Worm (Caenorhabditis elegans): ENCODE data around the gene ZK643.6.
"Not testable (repeated sequence)": the region's sequence is repeated elsewhere in the genome, so short reads cannot be mapped to it uniquely, and the experiment has no call there.

ZK643.6 gene

DNA sequence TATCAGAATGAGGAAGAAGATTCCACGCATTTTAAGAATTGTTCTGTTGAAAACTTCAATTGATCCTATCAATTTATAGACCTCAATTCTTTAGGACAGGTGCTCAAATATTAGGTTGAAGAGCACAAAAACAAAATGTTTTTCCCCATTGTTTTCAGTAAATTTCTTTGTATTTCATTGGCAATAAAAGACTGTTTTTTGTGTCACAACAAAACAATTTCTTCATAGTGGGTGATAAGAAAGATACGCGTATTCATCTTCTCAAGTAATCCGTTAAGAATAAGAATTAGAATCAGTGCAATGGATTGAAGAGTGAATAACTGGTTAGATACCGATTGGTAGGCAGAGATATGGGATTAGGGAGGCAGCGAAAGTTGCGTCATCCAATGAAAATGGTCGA is at the start of gene ZK643.6:
ZK643.6 (minus strand) TSS at position 101 of the 400 bp plus-strand sequence.
- no peak for TF ChIP-seq F10B5.3 (tag; optimal IDR thresholded peaks at IDR 0.05)
- TF ChIP-seq F26F4.8 (GFP tag; conservative IDR thresholded peaks at IDR 0.05), result no peak
- TF ChIP-seq madf-5 (GFP tag; IDR thresholded peaks at IDR 0.05), result no peak
- no peak for TF ChIP-seq T26A8.4 (GFP tag; IDR thresholded peaks at IDR 0.05)
- no peak for TF ChIP-seq php-3 (GFP tag; IDR thresholded peaks at IDR 0.05)
- TF ChIP-seq mxl-3 (GFP tag; optimal IDR thresholded peaks at IDR 0.05), result no peak
- TF ChIP-seq mdl-1 (tag; optimal IDR thresholded peaks at IDR 0.05), result no peak

DNA sequence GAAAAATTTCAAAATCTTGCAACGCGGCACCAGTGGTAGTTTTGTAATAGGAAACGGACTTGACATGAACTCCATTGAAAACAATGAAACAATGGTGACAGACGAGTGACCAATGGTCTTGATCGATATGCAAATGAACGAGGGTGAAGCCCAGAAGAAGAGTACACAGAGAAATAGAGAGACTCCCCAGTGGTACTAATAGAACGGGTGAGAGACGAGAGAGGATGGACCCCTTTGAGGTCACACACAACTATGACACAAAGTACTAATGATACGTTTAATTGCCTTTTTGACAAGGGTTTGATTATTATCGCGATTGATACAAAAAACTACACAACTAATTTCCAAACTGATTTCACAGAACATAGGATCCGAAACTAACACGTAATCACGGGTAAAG is 49.5 kb upstream of the ZK643.6 start, which contains the start of gene F59B2.8:
F59B2.8 (minus strand) TSS at position 151 of the 400 bp plus-strand sequence.
- TF ChIP-seq mes-2 (tag; optimal IDR thresholded peaks at IDR 0.05; ENCODE audit: poor library complexity, severe bottlenecking) (peak; percentile 29), arid-1 (GFP tag; conservative IDR thresholded peaks at IDR 0.05) (no peak), aha-1 (tag) (peak; percentile 6)

DNA sequence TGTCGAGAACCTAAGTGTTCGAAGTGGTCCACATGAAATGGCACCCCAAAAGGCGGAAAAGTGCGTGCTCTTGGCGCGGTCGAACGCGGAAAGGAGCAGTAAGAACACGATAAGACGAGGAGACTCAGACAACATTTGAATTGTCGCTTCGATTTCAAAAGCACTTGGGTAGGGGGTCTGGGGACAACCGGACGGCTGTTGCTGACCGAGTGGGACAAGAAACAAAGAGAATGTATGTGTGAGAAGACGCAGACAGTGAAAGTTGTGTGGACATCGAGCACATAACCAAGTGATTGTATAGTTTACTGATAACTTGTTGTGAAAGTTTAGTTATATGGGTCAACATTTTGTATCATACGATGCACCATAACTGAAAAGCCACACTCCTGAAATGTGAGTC is 46.6 kb upstream of the ZK643.6 start:
- no peak for TF ChIP-seq nhr-77 (tag; optimal IDR thresholded peaks at IDR 0.05)
- no peak for TF ChIP-seq fkh-10 (GFP tag; optimal IDR thresholded peaks at IDR 0.05)
- TF ChIP-seq mxl-3 (GFP tag; optimal IDR thresholded peaks at IDR 0.05), result peak; percentile 27
- TF ChIP-seq nhr-28 (tag; optimal IDR thresholded peaks at IDR 0.05), result peak; percentile 60
- TF ChIP-seq hlh-30 (tag; optimal IDR thresholded peaks at IDR 0.05; ENCODE audit: insufficient read depth), result peak; percentile 39
- peak; percentile 63; the same call in 1 of the 2 replicates for TF ChIP-seq madf-9 (GFP tag; conservative IDR thresholded peaks at IDR 0.05)
- no peak for TF ChIP-seq nhr-25 (tag; optimal IDR thresholded peaks at IDR 0.05; ENCODE audit: borderline replicate concordance, insufficient read depth)
- TF ChIP-seq Y75B8A.6 (GFP tag; IDR thresholded peaks at IDR 0.05), result no peak
- TF ChIP-seq hlh-11 (tag; optimal IDR thresholded peaks at IDR 0.05), result peak; percentile 83
- TF ChIP-seq daf-19 (GFP tag; conservative IDR thresholded peaks at IDR 0.05), result no peak
- TF ChIP-seq dmd-9 (GFP tag; IDR thresholded peaks at IDR 0.05), result no peak
- TF ChIP-seq mes-2 (tag; optimal IDR thresholded peaks at IDR 0.05; ENCODE audit: poor library complexity, severe bottlenecking), result peak; percentile 51
- TF ChIP-seq aha-1 (tag), result peak; percentile 71
- TF ChIP-seq lin-29 (GFP tag; IDR thresholded peaks at IDR 0.05), result no peak
- peak in 1 of 2 experiments; percentile 12 for TF ChIP-seq mdl-1 (tag; optimal IDR thresholded peaks at IDR 0.05)
- no peak for TF ChIP-seq pha-4 (GFP tag; IDR thresholded peaks at IDR 0.05)
- TF ChIP-seq pha-4 (tag; optimal IDR thresholded peaks at IDR 0.05), result peak; percentile 6
- no peak for TF ChIP-seq ceh-44 (GFP tag; IDR thresholded peaks at IDR 0.05)
- peak; percentile 17 for TF ChIP-seq pqm-1 (tag; optimal IDR thresholded peaks at IDR 0.05)
- TF ChIP-seq tag-97 (GFP tag; IDR thresholded peaks at IDR 0.05), result no peak
- TF ChIP-seq nhr-6 (tag; optimal IDR thresholded peaks at IDR 0.05), result no peak
- peak; percentile 20 for TF ChIP-seq mep-1 (tag; optimal IDR thresholded peaks at IDR 0.05)
- no peak for TF ChIP-seq daf-16 (GFP tag; optimal IDR thresholded peaks at IDR 0.05)
- TF ChIP-seq daf-16 (tag; optimal IDR thresholded peaks at IDR 0.05), result peak; percentile 79
- peak; percentile 48 for TF ChIP-seq dve-1 (tag; optimal IDR thresholded peaks at IDR 0.05; ENCODE audit: insufficient read depth)
- peak; percentile 4 for TF ChIP-seq rbr-2 (tag; optimal IDR thresholded peaks at IDR 0.05)

- not testable (repeated sequence) for TF ChIP-seq ctbp-1 (GFP tag; IDR thresholded peaks at IDR 0.05); ama-1 (optimal IDR thresholded peaks at IDR 0.05); lin-38 (GFP tag; IDR thresholded peaks at IDR 0.05)
These were observed 45.4 kb upstream of the ZK643.6 start, which contains the start of gene rab-6.1 for ce11 chrIII:9005905-9006372. TSS of gene rab-6.1 (minus strand) at chrIII:9005955.

Measured in whole organism, L4 larva.